Fruit fly (Drosophila melanogaster) Kc167 (cell line): Measurements from ENCODE around the gene tsg.

ENCODE experiments used
- Myc ChIP-seq: fragments of >200 bp; optimal IDR thresholded peaks from 2 replicates; lab custom pipeline; 2017; ENCODE audit warnings: missing external identifiers
- Sin3A ChIP-seq: fragments of >200 bp; optimal IDR thresholded peaks from 2 replicates; lab custom pipeline; 2018; ENCODE audit warnings: missing external identifiers
- h ChIP-seq: fragments of >200 bp; optimal IDR thresholded peaks from 3 replicates; lab custom pipeline; 2018; ENCODE audit warnings: missing external identifiers
- insv ChIP-seq: fragments of >200 bp; optimal IDR thresholded peaks from 3 replicates; lab custom pipeline; 2018; ENCODE audit warnings: missing external identifiers
- psq ChIP-seq: fragments of >200 bp; optimal IDR thresholded peaks from 2 replicates; lab custom pipeline; 2017; ENCODE audit warnings: missing external identifiers
- ttk ChIP-seq: sonication (Bioruptor generic); optimal IDR thresholded peaks from 2 replicates; lab custom pipeline; 2017; ENCODE audit warnings: missing external identifiers

DNA sequence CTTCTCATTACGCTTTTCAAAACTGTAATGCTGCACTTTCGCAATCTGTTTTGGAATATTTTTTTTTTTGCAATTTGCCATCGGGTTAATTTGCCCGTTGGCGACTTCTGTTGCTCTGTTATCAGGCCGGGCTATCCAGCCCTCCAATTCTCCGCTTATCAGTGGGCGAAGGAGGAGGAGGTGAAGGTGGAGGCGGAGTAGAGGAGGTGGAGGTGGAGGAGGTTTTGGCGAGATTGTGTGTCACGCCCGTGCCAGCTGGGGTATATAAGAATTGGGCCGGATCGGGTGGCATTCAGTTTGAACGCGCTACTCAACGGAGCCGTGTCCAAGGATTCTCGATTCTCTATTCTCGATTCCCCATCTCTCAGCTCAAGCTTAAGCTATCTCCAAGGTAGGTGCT lies 25.4 kb upstream of the tsg start:
- TF ChIP-seq psq (no peak), Sin3A (lab: Kevin White, UChicago) (no peak), insv (lab: Kevin White, UChicago) (no peak), Myc (no peak), ttk (lab: Kevin White, UChicago) (no peak), h (lab: Kevin White, UChicago) (no peak)
